Fruit fly (Drosophila melanogaster): ENCODE results near the gene mtd.

mtd gene

DNA sequence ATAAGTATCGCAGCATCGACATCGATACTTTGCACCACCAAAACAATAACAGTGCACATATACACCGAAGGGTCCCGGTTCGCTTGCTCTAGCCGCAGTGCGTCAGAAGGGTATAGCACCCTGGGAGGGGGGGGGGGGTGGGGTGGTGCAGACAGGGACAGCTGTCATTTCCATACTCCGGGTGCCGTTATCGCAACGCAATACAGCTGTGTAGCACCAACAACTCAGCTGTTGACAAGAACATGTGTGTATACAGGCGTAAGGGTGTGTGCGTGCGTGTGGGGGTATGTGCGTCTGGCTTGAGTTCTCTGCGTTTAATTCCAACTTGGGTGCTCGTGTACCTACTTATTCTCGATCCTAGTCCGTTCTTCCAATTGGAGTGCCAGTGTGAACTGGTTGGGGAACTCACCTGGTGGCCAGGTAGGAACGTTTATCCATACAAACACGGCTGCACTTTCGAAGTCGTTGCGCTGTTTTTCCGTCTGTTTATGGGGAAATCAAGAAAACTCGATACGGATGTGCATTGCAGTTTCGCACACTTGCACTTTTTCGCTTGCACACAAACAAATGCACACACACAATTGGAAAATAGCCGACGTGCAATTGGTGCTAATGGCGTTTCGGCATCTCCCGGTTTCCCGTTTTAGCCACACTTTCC, 17.4 kb upstream of the mtd start (continued):
- TF ChIP-seq Adf1 (GFP tag; IDR thresholded peaks at IDR 0.05) (peak; percentile 19; the same call in 1 of the 2 replicates), org-1 (GFP tag; optimal IDR thresholded peaks at IDR 0.05) (peak; percentile 29), CG6175 (GFP tag; IDR thresholded peaks at IDR 0.05) (no peak), Blimp-1 (GFP tag; optimal IDR thresholded peaks at IDR 0.05) (no peak), CG13296 (GFP tag; optimal IDR thresholded peaks at IDR 0.05) (no peak), Sox100B (GFP tag; optimal IDR thresholded peaks at IDR 0.05) (no peak), abd-A (tag; optimal IDR thresholded peaks at IDR 0.05) (peak; percentile 6), gfzf (GFP tag; optimal IDR thresholded peaks at IDR 0.05) (no peak), Drgx (GFP tag; IDR thresholded peaks at IDR 0.05) (peak; percentile 24; the same call in 1 of the 2 replicates), CG31365 (tag; optimal IDR thresholded peaks at IDR 0.05) (no peak), CG32772 (GFP tag; IDR thresholded peaks at IDR 0.05) (no peak), CG10431 (GFP tag; optimal IDR thresholded peaks at IDR 0.05) (peak; percentile 8), grn (GFP tag; optimal IDR thresholded peaks at IDR 0.05) (no peak), CG15514 (GFP tag; optimal IDR thresholded peaks at IDR 0.05) (peak; percentile 49), CG31441 (GFP tag; IDR thresholded peaks at IDR 0.05) (no peak), CoRest (tag; optimal IDR thresholded peaks at IDR 0.05) (no peak), trh (GFP tag; optimal IDR thresholded peaks at IDR 0.05) (no peak), CG7963 (GFP tag; IDR thresholded peaks at IDR 0.05; ENCODE audit: partially characterized antibody) (no peak), CG12659 (GFP tag; optimal IDR thresholded peaks at IDR 0.05) (no peak), stwl (tag; optimal IDR thresholded peaks at IDR 0.05) (no peak), pita (GFP tag; optimal IDR thresholded peaks at IDR 0.05) (no peak), ro (GFP tag; IDR thresholded peaks at IDR 0.05) (no peak), CG10543 (GFP tag; optimal IDR thresholded peaks at IDR 0.05) (peak; percentile 90), nerfin-1 (tag; optimal IDR thresholded peaks at IDR 0.05) (peak; percentile 98), chif (GFP tag; optimal IDR thresholded peaks at IDR 0.05) (no peak), Doc3 (GFP tag; IDR thresholded peaks at IDR 0.05; ENCODE audit: partially characterized antibody) (no peak), caup (GFP tag; optimal IDR thresholded peaks at IDR 0.05; ENCODE audit: severe bottlenecking) (peak; percentile 50), CG10147 (GFP tag; optimal IDR thresholded peaks at IDR 0.05) (no peak), sima (GFP tag; optimal IDR thresholded peaks at IDR 0.05) (no peak), CG6689 (GFP tag; IDR thresholded peaks at IDR 0.05) (no peak), CG3838 (GFP tag; optimal IDR thresholded peaks at IDR 0.05) (no peak), CG6272 (GFP tag; IDR thresholded peaks at IDR 0.05) (no peak), CG30431 (GFP tag; optimal IDR thresholded peaks at IDR 0.05) (no peak), CG12299 (tag; optimal IDR thresholded peaks at IDR 0.05) (no peak), pfk (GFP tag; optimal IDR thresholded peaks at IDR 0.05) (peak; percentile 68), grau (tag; optimal IDR thresholded peaks at IDR 0.05) (no peak), CG15073 (GFP tag; optimal IDR thresholded peaks at IDR 0.05) (no peak), nau (GFP tag; optimal IDR thresholded peaks at IDR 0.05) (peak; percentile 20), CG14667 (GFP tag; IDR thresholded peaks at IDR 0.05) (peak; percentile 16; the same call in 1 of the 2 replicates), CG32532 (GFP tag; IDR thresholded peaks at IDR 0.05) (no peak), CG9727 (GFP tag; optimal IDR thresholded peaks at IDR 0.05) (no peak), gsb-n (tag; optimal IDR thresholded peaks at IDR 0.05) (no peak), CG11723 (GFP tag; optimal IDR thresholded peaks at IDR 0.05) (no peak), CG14014 (GFP tag; IDR thresholded peaks at IDR 0.05) (peak; percentile 35; the same call in 1 of the 2 replicates), gt (GFP tag; IDR thresholded peaks at IDR 0.05) (no peak), CG11504 (tag; optimal IDR thresholded peaks at IDR 0.05) (no peak), chm (GFP tag; IDR thresholded peaks at IDR 0.05) (peak; percentile 66), CG13775 (GFP tag; optimal IDR thresholded peaks at IDR 0.05) (no peak), vnd (GFP tag; IDR thresholded peaks at IDR 0.05; ENCODE audit: partially characterized antibody) (no peak)

Data from whole organism, embryonic.